Fruit fly (Drosophila melanogaster): ENCODE measurements around the gene MED30.

The MED30 gene

dm6 chr3L:603847-604550 lies 49.9 kb downstream of the MED30 start, which contains the start of gene CG13893 (continued):
- TF ChIP-seq Ssrp (tag; optimal IDR thresholded peaks at IDR 0.05) = no peak
- TF ChIP-seq Jarid2 (GFP tag; optimal IDR thresholded peaks at IDR 0.05) = peak; percentile 98
- no peak for TF ChIP-seq gsb-n (tag; optimal IDR thresholded peaks at IDR 0.05)
- TF ChIP-seq Hr3 (GFP tag; optimal IDR thresholded peaks at IDR 0.05) = no peak
- no peak for TF ChIP-seq CG3065 (GFP tag; optimal IDR thresholded peaks at IDR 0.05)
- peak; percentile 26 for TF ChIP-seq CG4854 (GFP tag; optimal IDR thresholded peaks at IDR 0.05)
- TF ChIP-seq CG11247 (GFP tag; IDR thresholded peaks at IDR 0.05) = peak; percentile 20; the same call in 1 of the 2 replicates
- TF ChIP-seq Bgb (GFP tag; IDR thresholded peaks at IDR 0.05; ENCODE audit: partially characterized antibody) = peak; percentile 68; the same call in 1 of the 2 replicates
- TF ChIP-seq Dip3 (GFP tag; optimal IDR thresholded peaks at IDR 0.05) = no peak
- TF ChIP-seq CG6813 (GFP tag; optimal IDR thresholded peaks at IDR 0.05) = peak; percentile 51
- no peak for TF ChIP-seq Gsc (GFP tag; IDR thresholded peaks at IDR 0.05)
- TF ChIP-seq bbx (GFP tag; IDR thresholded peaks at IDR 0.05; ENCODE audit: partially characterized antibody) = peak; percentile 40; the same call in 1 of the 2 replicates
- no peak for TF ChIP-seq CG43689 (GFP tag; IDR thresholded peaks at IDR 0.05)
- TF ChIP-seq pita (GFP tag; optimal IDR thresholded peaks at IDR 0.05) = no peak
- TF ChIP-seq usp (GFP tag; optimal IDR thresholded peaks at IDR 0.05) = no peak
- no peak for TF ChIP-seq Sin3A (optimal IDR thresholded peaks at IDR 0.05)
- TF ChIP-seq CG17912 (GFP tag; optimal IDR thresholded peaks at IDR 0.05) = no peak
- no peak for TF ChIP-seq PHDP (tag; optimal IDR thresholded peaks at IDR 0.05)
- no peak for TF ChIP-seq ara (GFP tag; IDR thresholded peaks at IDR 0.05)
- TF ChIP-seq caup (GFP tag; optimal IDR thresholded peaks at IDR 0.05; ENCODE audit: severe bottlenecking) = peak; percentile 65
- TF ChIP-seq CG6654 (GFP tag; optimal IDR thresholded peaks at IDR 0.05) = no peak
- peak; percentile 74 for TF ChIP-seq CG12769 (tag; optimal IDR thresholded peaks at IDR 0.05)
- peak; percentile 62 for TF ChIP-seq CG13894 (tag; optimal IDR thresholded peaks at IDR 0.05)
- peak; percentile 87 for TF ChIP-seq sens (GFP tag)
- TF ChIP-seq rib (GFP tag; IDR thresholded peaks at IDR 0.05) = peak; percentile 68
- TF ChIP-seq HmgZ (tag; optimal IDR thresholded peaks at IDR 0.05) = peak; percentile 73
- peak; percentile 40 for TF ChIP-seq ftz-f1 (GFP tag; optimal IDR thresholded peaks at IDR 0.05)
- TF ChIP-seq Hr51 (GFP tag; optimal IDR thresholded peaks at IDR 0.05) = no peak
- TF ChIP-seq sqz (GFP tag; optimal IDR thresholded peaks at IDR 0.05) = no peak
- no peak for TF ChIP-seq inv (GFP tag; IDR thresholded peaks at IDR 0.05; ENCODE audit: partially characterized antibody)
- peak; percentile 21 for TF ChIP-seq Ets97D (GFP tag; optimal IDR thresholded peaks at IDR 0.05)
- TF ChIP-seq CG4282 (GFP tag; optimal IDR thresholded peaks at IDR 0.05) = no peak
- TF ChIP-seq CG11560 (tag; IDR thresholded peaks at IDR 0.05) = no peak
- TF ChIP-seq Fer1 (GFP tag; optimal IDR thresholded peaks at IDR 0.05) = peak; percentile 71
- TF ChIP-seq CG1233 (GFP tag; optimal IDR thresholded peaks at IDR 0.05) = peak; percentile 46
- TF ChIP-seq lbe (GFP tag; optimal IDR thresholded peaks at IDR 0.05) = no peak
- peak; percentile 65; the same call in 2 of the 3 replicates for TF ChIP-seq gce (GFP tag; IDR thresholded peaks at IDR 0.05)
- TF ChIP-seq chinmo (GFP tag; IDR thresholded peaks at IDR 0.05; ENCODE audit: partially characterized antibody) = peak; percentile 91; the same call in 3 of the 4 replicates
- TF ChIP-seq Ravus (GFP tag; IDR thresholded peaks at IDR 0.05) = no peak
- peak in 1 of 2 experiments; percentile 13 for TF ChIP-seq insv (GFP tag; optimal IDR thresholded peaks at IDR 0.05)
- TF ChIP-seq Trl (optimal IDR thresholded peaks at IDR 0.05) = peak; percentile 93 to 94
- TF ChIP-seq Trl (GFP tag; optimal IDR thresholded peaks at IDR 0.05) = no peak
- peak; percentile 14 for TF ChIP-seq grau (tag; optimal IDR thresholded peaks at IDR 0.05)
- TF ChIP-seq CG2202 (tag; optimal IDR thresholded peaks at IDR 0.05) = no peak
- TF ChIP-seq sc (optimal IDR thresholded peaks at IDR 0.05) = no peak
- no peak for TF ChIP-seq sc (GFP tag; optimal IDR thresholded peaks at IDR 0.05)
- peak; percentile 5 for TF ChIP-seq CG6683 (GFP tag; optimal IDR thresholded peaks at IDR 0.05)
- no peak for TF ChIP-seq lmd (GFP tag; IDR thresholded peaks at IDR 0.05)
- no peak for TF ChIP-seq eve (GFP tag; optimal IDR thresholded peaks at IDR 0.05)
- TF ChIP-seq bowl (GFP tag; IDR thresholded peaks at IDR 0.05) = no peak; the same call in 1 of the 2 replicates

Data from whole organism, embryonic.